Fruit fly (Drosophila melanogaster) whole organism, embryonic: ENCODE results near the gene CG15418.

Source experiments
- Ada2b ChIP-seq: fragments of 200-800 bp; sonication (Bioruptor generic); IDR thresholded peaks from 2 replicates; pipeline ENCODE4 v1.3.6; 2022; ENCODE audit warnings: missing biosample characterization, missing genetic modification characterization
- CG10654 ChIP-seq: fragments of 200-800 bp; sonication (Bioruptor generic); optimal IDR thresholded peaks from 2 replicates; lab custom pipeline; 2016; ENCODE audit warnings: missing biosample characterization, missing genetic modification characterization
- CG1529 ChIP-seq: fragments of 200-800 bp; sonication (Bioruptor generic); optimal IDR thresholded peaks from 3 replicates; lab custom pipeline; 2018; ENCODE audit warnings: missing biosample characterization, missing genetic modification characterization
- CG15514 ChIP-seq: fragments of 200-800 bp; sonication (Bioruptor generic); optimal IDR thresholded peaks from 3 replicates; lab custom pipeline; 2017; ENCODE audit warnings: missing biosample characterization, missing genetic modification characterization, mild to moderate bottlenecking, moderate library complexity, missing genetic modification reagents
- CG16813 ChIP-seq: fragments of 200-800 bp; sonication (Bioruptor generic); IDR thresholded peaks from 3 replicates; pipeline ENCODE4 v1.3.6; 2022; ENCODE audit warnings: missing biosample characterization, missing genetic modification characterization; ENCODE audit not compliant: partially characterized antibody
- CG17361 ChIP-seq: fragments of 200-800 bp; sonication (Bioruptor generic); IDR thresholded peaks from 3 replicates; pipeline ENCODE4 v1.3.6; 2022; ENCODE audit warnings: missing biosample characterization, missing genetic modification characterization
- CG17912 ChIP-seq: fragments of 200-800 bp; sonication (Bioruptor generic); optimal IDR thresholded peaks from 2 replicates; lab custom pipeline; 2018; ENCODE audit warnings: missing biosample characterization, mild to moderate bottlenecking, missing genetic modification characterization
- CG1792 ChIP-seq: fragments of 200-800 bp; sonication (Bioruptor generic); optimal IDR thresholded peaks from 2 replicates; lab custom pipeline; 2016; ENCODE audit warnings: missing biosample characterization, missing genetic modification characterization
- CG18262 ChIP-seq: fragments of 200-800 bp; optimal IDR thresholded peaks from 3 replicates; lab custom pipeline; 2019; ENCODE audit warnings: missing biosample characterization, mild to moderate bottlenecking, missing genetic modification characterization, moderate library complexity
- CG2116 ChIP-seq: fragments of 200-800 bp; sonication (Bioruptor generic); optimal IDR thresholded peaks from 3 replicates; lab custom pipeline; 2018; ENCODE audit warnings: missing biosample characterization, mild to moderate bottlenecking, missing genetic modification characterization
- CG3065 ChIP-seq: fragments of 200-800 bp; sonication (Bioruptor generic); optimal IDR thresholded peaks from 2 replicates; lab custom pipeline; 2016; ENCODE audit warnings: missing biosample characterization, missing genetic modification characterization
- CG31441 ChIP-seq: fragments of 200-800 bp; sonication (Bioruptor generic); IDR thresholded peaks from 2 replicates; pipeline ENCODE4 v1.3.6; 2022; ENCODE audit warnings: missing biosample characterization, missing genetic modification characterization
- CG33213 ChIP-seq: fragments of 200-800 bp; sonication (Bioruptor generic); optimal IDR thresholded peaks from 3 replicates; lab custom pipeline; 2016; ENCODE audit warnings: missing biosample characterization, missing genetic modification characterization
- CG4282 ChIP-seq: fragments of 200-800 bp; sonication (Bioruptor generic); optimal IDR thresholded peaks from 2 replicates; lab custom pipeline; 2016; ENCODE audit warnings: missing biosample characterization, missing genetic modification characterization
- CG4404 ChIP-seq: fragments of 200-800 bp; sonication (Bioruptor generic); IDR thresholded peaks from 2 replicates; pipeline ENCODE4 v1.3.6; 2022; ENCODE audit warnings: missing biosample characterization, missing genetic modification characterization
- CG4854 ChIP-seq: fragments of 200-800 bp; sonication (Bioruptor generic); optimal IDR thresholded peaks from 2 replicates; lab custom pipeline; 2016; ENCODE audit warnings: missing biosample characterization, missing genetic modification characterization, inconsistent platforms
- CG6654 ChIP-seq: fragments of 200-800 bp; sonication (Bioruptor generic); optimal IDR thresholded peaks from 2 replicates; lab custom pipeline; 2017; ENCODE audit warnings: missing biosample characterization, mild to moderate bottlenecking, missing genetic modification characterization
- CG6813 ChIP-seq: fragments of 200-800 bp; sonication (Bioruptor generic); optimal IDR thresholded peaks from 2 replicates; lab custom pipeline; 2017; ENCODE audit warnings: missing biosample characterization, missing genetic modification characterization, mild to moderate bottlenecking, moderate library complexity, missing genetic modification reagents
- CG7928 ChIP-seq: fragments of 200-800 bp; sonication (Bioruptor generic); optimal IDR thresholded peaks from 2 replicates; lab custom pipeline; 2017; ENCODE audit warnings: missing biosample characterization, mild to moderate bottlenecking, missing genetic modification characterization
- CG7963 ChIP-seq: fragments of 200-800 bp; sonication (Bioruptor generic); IDR thresholded peaks from 3 replicates; pipeline ENCODE4 v1.3.6; 2022; ENCODE audit warnings: missing biosample characterization, missing genetic modification characterization; ENCODE audit not compliant: partially characterized antibody
- CG8281 ChIP-seq: fragments of 200-800 bp; sonication (Bioruptor generic); optimal IDR thresholded peaks from 2 replicates; lab custom pipeline; 2018; ENCODE audit warnings: missing biosample characterization, mild to moderate bottlenecking, missing genetic modification characterization, moderate library complexity
- CG8765 ChIP-seq: fragments of 200-800 bp; sonication (Bioruptor generic); IDR thresholded peaks from 2 replicates; pipeline ENCODE4 v1.3.6; 2022; ENCODE audit warnings: missing biosample characterization, missing genetic modification characterization
- CG9797 ChIP-seq: fragments of 200-800 bp; sonication (Bioruptor generic); optimal IDR thresholded peaks from 3 replicates; lab custom pipeline; 2018; ENCODE audit warnings: missing biosample characterization, mild to moderate bottlenecking, missing genetic modification characterization
- Drgx ChIP-seq: fragments of 200-800 bp; sonication (Bioruptor generic); IDR thresholded peaks from 2 replicates; pipeline ENCODE4 v1.3.6; 2022; ENCODE audit warnings: missing biosample characterization, missing genetic modification characterization
- Kr ChIP-seq: fragments of 200-800 bp; sonication (Bioruptor generic); optimal IDR thresholded peaks from 2 replicates; lab custom pipeline; 2017; ENCODE audit warnings: missing biosample characterization, mild to moderate bottlenecking, missing genetic modification characterization
- PHDP ChIP-seq: fragments of 200-800 bp; sonication (Bioruptor generic); optimal IDR thresholded peaks from 3 replicates; lab custom pipeline; 2018; ENCODE audit warnings: missing biosample characterization, mild to moderate bottlenecking, missing genetic modification characterization, moderate library complexity
- Pdp1 ChIP-seq, 2 experiments: fragments of 200-800 bp; sonication (Bioruptor generic); optimal IDR thresholded peaks; 3 replicates each; lab custom pipeline; 2016; ENCODE audit warnings: missing biosample characterization in 2 of 2, missing genetic modification characterization in 2 of 2, mild to moderate bottlenecking in 1 of 2, moderate library complexity in 1 of 2
- Sox100B ChIP-seq: fragments of 200-800 bp; sonication (Bioruptor generic); optimal IDR thresholded peaks from 3 replicates; lab custom pipeline; 2018; ENCODE audit warnings: missing biosample characterization, mild to moderate bottlenecking, missing genetic modification characterization
- Sry-β ChIP-seq: fragments of 200-800 bp; sonication (Bioruptor generic); optimal IDR thresholded peaks from 2 replicates; lab custom pipeline; 2018; ENCODE audit warnings: missing biosample characterization, mild to moderate bottlenecking, missing genetic modification characterization, moderate library complexity
- Sry-δ ChIP-seq: fragments of 200-800 bp; sonication (Bioruptor generic); optimal IDR thresholded peaks from 2 replicates; lab custom pipeline; 2016; ENCODE audit warnings: missing biosample characterization, missing genetic modification characterization
- TFAM ChIP-seq: fragments of 200-800 bp; sonication (Bioruptor generic); optimal IDR thresholded peaks from 2 replicates; lab custom pipeline; 2017; ENCODE audit warnings: missing biosample characterization, missing genetic modification characterization, inconsistent platforms
- al ChIP-seq: fragments of 200-800 bp; sonication (Bioruptor generic); IDR thresholded peaks from 2 replicates; pipeline ENCODE4 v1.3.6; 2022; ENCODE audit warnings: missing biosample characterization, missing genetic modification characterization
- ara ChIP-seq: fragments of 200-800 bp; sonication (Bioruptor generic); IDR thresholded peaks from 2 replicates; pipeline ENCODE4 v1.3.6; 2022; ENCODE audit warnings: missing biosample characterization, missing genetic modification characterization
- ase ChIP-seq: fragments of 200-800 bp; sonication (Bioruptor generic); IDR thresholded peaks from 3 replicates; pipeline ENCODE4 v1.3.6; 2022; ENCODE audit warnings: missing biosample characterization, missing genetic modification characterization
- br ChIP-seq: fragments of >200 bp; optimal IDR thresholded peaks from 2 replicates; lab custom pipeline; 2017
- chm ChIP-seq: fragments of 200-800 bp; sonication (Bioruptor generic); IDR thresholded peaks from 2 replicates; pipeline ENCODE4 v1.3.6; 2022; ENCODE audit warnings: missing biosample characterization, missing genetic modification characterization
- dm ChIP-seq: fragments of 200-800 bp; sonication (Bioruptor generic); optimal IDR thresholded peaks from 3 replicates; lab custom pipeline; 2016; ENCODE audit warnings: missing biosample characterization, missing genetic modification characterization
- eve ChIP-seq, 2 experiments: fragments of >200 bp; optimal IDR thresholded peaks; 2 replicates each; lab custom pipeline; 2017; ENCODE audit warnings: missing biosample characterization in 2 of 2, missing genetic modification characterization in 2 of 2
- h ChIP-seq: fragments of >200 bp; optimal IDR thresholded peaks from 2 replicates; lab custom pipeline; 2017
- hb ChIP-seq: fragments of 200-800 bp; sonication (Bioruptor generic); IDR thresholded peaks from 3 replicates; pipeline ENCODE4 v1.3.6; 2022; ENCODE audit warnings: missing biosample characterization, missing genetic modification characterization; ENCODE audit not compliant: partially characterized antibody
- her ChIP-seq: fragments of 200-800 bp; sonication (Bioruptor generic); optimal IDR thresholded peaks from 2 replicates; lab custom pipeline; 2016; ENCODE audit warnings: missing biosample characterization, missing genetic modification characterization
- insv ChIP-seq, 2 experiments: fragments of 200-800 bp; sonication (Bioruptor generic); optimal IDR thresholded peaks; 3 replicates each; lab custom pipeline; 2016 to 2018; ENCODE audit warnings: missing biosample characterization in 2 of 2, missing genetic modification characterization in 2 of 2
- lilli ChIP-seq: fragments of 200-800 bp; sonication (Bioruptor generic); optimal IDR thresholded peaks from 3 replicates; lab custom pipeline; 2016; ENCODE audit warnings: missing biosample characterization, missing genetic modification characterization
- nerfin-2 ChIP-seq: fragments of 200-800 bp; sonication (Bioruptor generic); IDR thresholded peaks from 2 replicates; pipeline ENCODE4 v1.3.6; 2022; ENCODE audit warnings: missing biosample characterization, missing genetic modification characterization; ENCODE audit not compliant: partially characterized antibody
- pnt ChIP-seq: fragments of 200-800 bp; sonication (Bioruptor generic); optimal IDR thresholded peaks from 3 replicates; lab custom pipeline; 2016; ENCODE audit warnings: missing biosample characterization, missing genetic modification characterization
- prd ChIP-seq, 3 experiments: fragments of >200 bp in 2 of 3; fragments of 200-800 bp in 1 of 3; sonication (Bioruptor generic) in 1 of 3; optimal IDR thresholded peaks in 2 of 3; IDR thresholded peaks in 1 of 3; 2 replicates in 2 of 3; 3 replicates in 1 of 3; pipeline versions ENCODE4 v1.3.6 to Lab custom; 2017 to 2022; ENCODE audit warnings: missing biosample characterization in 1 of 3, missing genetic modification characterization in 1 of 3
- pzg ChIP-seq: fragments of 200-800 bp; sonication (Bioruptor generic); optimal IDR thresholded peaks from 3 replicates; lab custom pipeline; 2018; ENCODE audit warnings: missing biosample characterization, mild to moderate bottlenecking, missing genetic modification characterization, moderate library complexity
- ranshi ChIP-seq: fragments of 200-800 bp; sonication (Bioruptor generic); IDR thresholded peaks from 2 replicates; pipeline ENCODE4 v1.3.6; 2022; ENCODE audit warnings: missing biosample characterization, missing genetic modification characterization
- sens-2 ChIP-seq: fragments of 200-800 bp; sonication (Bioruptor generic); IDR thresholded peaks from 2 replicates; pipeline ENCODE4 v1.3.6; 2022; ENCODE audit warnings: missing biosample characterization, missing genetic modification characterization
- sim ChIP-seq: fragments of 200-800 bp; sonication (Bioruptor generic); IDR thresholded peaks from 2 replicates; pipeline ENCODE4 v1.3.6; 2022; ENCODE audit warnings: missing biosample characterization, missing genetic modification characterization
- slou ChIP-seq: fragments of 200-800 bp; sonication (Bioruptor generic); optimal IDR thresholded peaks from 3 replicates; lab custom pipeline; 2016; ENCODE audit warnings: missing biosample characterization, missing genetic modification characterization

CG15418 gene

DNA sequence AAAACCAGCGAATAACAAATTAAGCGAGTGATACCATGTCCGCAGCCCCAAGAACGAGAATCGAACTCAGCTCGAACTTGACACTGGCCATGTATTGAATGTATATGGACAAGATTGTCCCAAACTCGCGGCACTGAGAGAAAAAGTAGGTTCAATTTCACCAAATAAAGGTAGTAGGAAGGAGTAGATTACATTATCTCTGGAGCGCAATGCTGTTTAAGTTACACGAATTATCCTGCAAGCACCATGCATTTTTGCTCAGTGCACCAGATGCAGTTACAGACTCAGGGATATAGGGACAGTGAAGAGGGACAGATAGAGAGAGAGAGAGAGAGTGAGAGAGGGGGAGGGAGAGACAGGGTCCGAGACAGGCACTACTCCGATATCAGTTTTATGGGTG is 27.5 kb downstream of the CG15418 start (continued):
- TF ChIP-seq CG15514, result no peak
- TF ChIP-seq CG31441 (GFP tag; lab: Robert Waterston, UW), result peak; percentile 41; the same call in 1 of the 2 replicates
- no peak for TF ChIP-seq nerfin-2 (GFP tag; lab: Robert Waterston, UW)
- peak; percentile 72 for TF ChIP-seq CG18262 (tag; lab: Kevin White, UChicago)
- TF ChIP-seq prd (optimal IDR thresholded peaks at IDR 0.05; lab: Kevin White, UChicago), result no peak
- TF ChIP-seq prd (GFP tag; IDR thresholded peaks at IDR 0.05; lab: Robert Waterston, UW), result peak; percentile 80
- peak; percentile 75; the same call in 1 of the 2 replicates for TF ChIP-seq CG8765 (GFP tag; lab: Robert Waterston, UW)
- no peak for TF ChIP-seq eve (GFP tag; optimal IDR thresholded peaks at IDR 0.05; lab: Kevin White, UChicago)
- TF ChIP-seq Ada2b (GFP tag; lab: Robert Waterston, UW), result peak; percentile 29; the same call in 1 of the 2 replicates
- TF ChIP-seq al (GFP tag; lab: Robert Waterston, UW), result no peak
- no peak for TF ChIP-seq CG7928 (GFP tag; lab: Kevin White, UChicago)
- no peak for TF ChIP-seq CG10654
- no peak for TF ChIP-seq br
- TF ChIP-seq pzg, result no peak
- no peak for TF ChIP-seq CG1792 (GFP tag; lab: Kevin White, UChicago)
- no peak for TF ChIP-seq CG2116 (GFP tag; lab: Kevin White, UChicago)
- TF ChIP-seq sens-2, result 0 out of 2 replicates have a peak, but pooled peaks have one; percentile 13
- TF ChIP-seq CG6813 (GFP tag; lab: Kevin White, UChicago), result no peak
- peak; percentile 74 for TF ChIP-seq CG4404
- TF ChIP-seq CG17361 (GFP tag; lab: Robert Waterston, UW), result peak; percentile 56; the same call in 2 of the 3 replicates
- peak; percentile 11 for TF ChIP-seq her (GFP tag; lab: Kevin White, UChicago)
- TF ChIP-seq PHDP (tag; lab: Kevin White, UChicago), result no peak
- TF ChIP-seq CG3065, result no peak
- no peak for TF ChIP-seq CG8281 (tag; lab: Kevin White, UChicago)
- TF ChIP-seq Kr (GFP tag; lab: Kevin White, UChicago), result no peak
- peak; percentile 71 for TF ChIP-seq pnt (GFP tag; lab: Kevin White, UChicago)
- TF ChIP-seq ranshi (GFP tag; lab: Robert Waterston, UW), result peak; percentile 43; the same call in 1 of the 2 replicates
- TF ChIP-seq CG9797, result no peak
- peak; percentile 55; the same call in 1 of the 2 replicates for TF ChIP-seq sim
- TF ChIP-seq CG4854, result no peak
- peak; percentile 49 to 63 for TF ChIP-seq Pdp1 (GFP tag; optimal IDR thresholded peaks at IDR 0.05; lab: Kevin White, UChicago)
- TF ChIP-seq CG4282 (GFP tag; lab: Kevin White, UChicago), result no peak
- peak; percentile 11 for TF ChIP-seq CG33213 (GFP tag; lab: Kevin White, UChicago)
- TF ChIP-seq CG7963 (GFP tag; lab: Robert Waterston, UW), result no peak
- peak; percentile 71 for TF ChIP-seq ara (GFP tag; lab: Robert Waterston, UW)
- TF ChIP-seq CG17912 (GFP tag; lab: Kevin White, UChicago), result no peak
- no peak for TF ChIP-seq hb (GFP tag; lab: Robert Waterston, UW)
- peak; percentile 19 for TF ChIP-seq CG1529 (GFP tag; lab: Kevin White, UChicago)
- no peak for TF ChIP-seq TFAM
- no peak for TF ChIP-seq insv (GFP tag; optimal IDR thresholded peaks at IDR 0.05; lab: Kevin White, UChicago)
- TF ChIP-seq Drgx, result peak; percentile 28; the same call in 1 of the 2 replicates
- peak; percentile 36 for TF ChIP-seq dm (GFP tag; lab: Kevin White, UChicago)
- peak; percentile 78; the same call in 1 of the 2 replicates for TF ChIP-seq chm
- peak; percentile 22; the same call in 1 of the 3 replicates for TF ChIP-seq ase
- TF ChIP-seq h (lab: Kevin White, UChicago), result no peak
- no peak for TF ChIP-seq CG6654 (GFP tag; lab: Kevin White, UChicago)
- peak; percentile 47 for TF ChIP-seq lilli (GFP tag; lab: Kevin White, UChicago)
- TF ChIP-seq Sox100B (GFP tag; lab: Kevin White, UChicago), result no peak
- TF ChIP-seq Sry-β, result no peak
- no peak for TF ChIP-seq CG16813 (GFP tag; lab: Robert Waterston, UW)
- no peak for TF ChIP-seq slou (GFP tag; lab: Kevin White, UChicago)
- peak; percentile 14 for TF ChIP-seq Sry-δ (GFP tag; lab: Kevin White, UChicago)
